Fruit fly (Drosophila melanogaster) Kc167 (cell line): ENCODE results near the gene CG10343.

ENCODE experiments used
- Myc ChIP-seq: fragments of >200 bp; optimal IDR thresholded peaks from 2 replicates; lab custom pipeline; 2017; ENCODE audit warnings: missing external identifiers
- Sin3A ChIP-seq: fragments of >200 bp; optimal IDR thresholded peaks from 2 replicates; lab custom pipeline; 2018; ENCODE audit warnings: missing external identifiers
- insv ChIP-seq: fragments of >200 bp; optimal IDR thresholded peaks from 3 replicates; lab custom pipeline; 2018; ENCODE audit warnings: missing external identifiers
- ttk ChIP-seq: sonication (Bioruptor generic); optimal IDR thresholded peaks from 2 replicates; lab custom pipeline; 2017; ENCODE audit warnings: missing external identifiers

DNA sequence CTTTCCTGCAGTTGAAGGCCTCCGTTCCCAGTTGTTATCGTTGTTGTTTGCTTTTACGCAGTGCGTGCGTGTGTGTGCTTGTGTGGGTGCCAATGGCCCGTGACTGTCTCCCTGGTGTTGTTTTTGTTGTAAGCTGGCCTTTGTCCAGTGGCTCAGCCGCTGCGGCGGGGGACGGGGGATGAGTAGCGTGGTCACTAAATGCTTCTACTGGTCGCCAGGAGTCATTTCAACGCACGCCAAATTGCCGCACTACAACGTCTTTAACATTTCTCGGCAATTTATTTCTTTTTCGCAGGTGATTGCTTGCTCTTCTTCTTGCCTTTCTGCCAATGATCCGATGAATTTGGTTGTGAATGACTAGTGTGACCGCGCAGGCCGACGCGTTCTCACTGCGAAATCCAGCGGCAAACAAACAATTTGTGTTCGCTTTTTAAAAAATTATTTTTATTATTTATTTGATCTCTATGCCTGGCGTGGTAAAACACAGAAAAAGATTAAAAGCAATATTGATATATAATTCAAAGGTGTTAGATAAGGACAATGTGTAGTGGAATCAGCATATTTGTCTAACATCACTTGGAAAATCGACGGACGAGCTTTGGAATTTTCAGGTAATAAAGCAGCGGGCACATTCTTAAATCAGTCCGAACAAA is 5.1 kb downstream of the CG10343 start, which contains the start of the genes Faf2 and Grip71:
- TF ChIP-seq insv (no peak), Sin3A (lab: Kevin White, UChicago) (no peak), Myc (lab: Kevin White, UChicago) (no peak), ttk (lab: Kevin White, UChicago) (no peak)
